Worm (Caenorhabditis elegans) whole organism, young adult: Measurements from ENCODE around the gene F47B8.3.

ENCODE experiments used
- F49E8.2 ChIP-seq: sonication (generic microtip); optimal IDR thresholded peaks from 3 replicates; lab custom pipeline; 2017; ENCODE audit warnings: missing genetic modification characterization, mild to moderate bottlenecking, missing compliant biosample characterization, antibody characterized with exemption, moderate library complexity; ENCODE audit not compliant: insufficient read depth
- akir-1 ChIP-seq: fragments of 200-800 bp; sonication (Bioruptor generic); optimal IDR thresholded peaks from 2 replicates; lab custom pipeline; 2018; ENCODE audit warnings: mild to moderate bottlenecking, missing genetic modification characterization, moderate library complexity, missing compliant biosample characterization
- ama-1 ChIP-seq, 3 experiments: fragments of 150-350 bp in 1 of 3; sonication (generic microtip) in 2 of 3; optimal IDR thresholded peaks; 2 replicates each; lab custom pipeline; 2014 to 2018; ENCODE audit warnings: missing biosample characterization in 2 of 3, missing genetic modification characterization in 2 of 3, missing genetic modification reagents in 2 of 3
- athp-1 ChIP-seq: sonication (generic microtip); optimal IDR thresholded peaks from 2 replicates; lab custom pipeline; 2017; ENCODE audit warnings: mild to moderate bottlenecking, missing genetic modification characterization, missing compliant biosample characterization
- fkh-3 ChIP-seq: sonication (generic microtip); optimal IDR thresholded peaks from 2 replicates; lab custom pipeline; 2016; ENCODE audit warnings: mild to moderate bottlenecking, missing genetic modification characterization, missing compliant biosample characterization
- lin-54 ChIP-seq: fragments of 200-800 bp; sonication (Bioruptor generic); optimal IDR thresholded peaks from 2 replicates; lab custom pipeline; 2018; ENCODE audit warnings: mild to moderate bottlenecking, missing genetic modification characterization, missing compliant biosample characterization
- lsy-27 ChIP-seq: sonication (generic microtip); optimal IDR thresholded peaks from 2 replicates; lab custom pipeline; 2017; ENCODE audit warnings: missing genetic modification characterization, mild to moderate bottlenecking, missing compliant biosample characterization, antibody characterized with exemption, missing genotype, borderline replicate concordance; ENCODE audit not compliant: insufficient read depth
- mel-28 ChIP-seq: sonication (generic microtip); optimal IDR thresholded peaks from 2 replicates; lab custom pipeline; 2016; ENCODE audit warnings: borderline replicate concordance, mild to moderate bottlenecking, missing genetic modification characterization, missing compliant biosample characterization
- nfya-2 ChIP-seq: fragments of 200-800 bp; sonication (Bioruptor generic); IDR thresholded peaks from 2 replicates; pipeline ENCODE4 v1.3.6; 2022; ENCODE audit warnings: missing genetic modification reagents, missing genetic modification characterization, missing compliant biosample characterization
- nfyb-1 ChIP-seq: fragments of 200-800 bp; sonication (Bioruptor generic); IDR thresholded peaks from 2 replicates; pipeline ENCODE4 v1.3.6; 2022; ENCODE audit warnings: missing genetic modification reagents, missing genetic modification characterization, missing compliant biosample characterization
- pha-4 ChIP-seq: fragments of 150-350 bp; sonication (generic microtip); optimal IDR thresholded peaks from 2 replicates; lab custom pipeline; 2014; ENCODE audit warnings: missing biosample characterization, missing genetic modification reagents, missing genetic modification characterization
- snpc-4 ChIP-seq, 5 experiments: fragments of 150-350 bp in 1 of 5; sonication (generic microtip) in 4 of 5; optimal IDR thresholded peaks; 2 replicates each; lab custom pipeline; 2014 to 2018; ENCODE audit warnings: missing genetic modification characterization in 5 of 5, missing biosample characterization in 3 of 5, antibody characterized with exemption in 2 of 5, mild to moderate bottlenecking in 2 of 5, missing compliant biosample characterization in 2 of 5, missing genotype in 2 of 5, moderate library complexity in 2 of 5, missing genetic modification reagents in 1 of 5
- ztf-6 ChIP-seq: fragments of 200-800 bp; sonication (Bioruptor generic); IDR thresholded peaks from 2 replicates; pipeline ENCODE4 v1.3.6; 2022; ENCODE audit warnings: missing genetic modification reagents, missing genetic modification characterization, missing compliant biosample characterization

- TF ChIP-seq nfya-2 (GFP tag; lab: Robert Waterston, UW): no peak
- no peak for TF ChIP-seq pha-4 (tag; lab: Kevin White, UChicago)
- TF ChIP-seq lin-54 (GFP tag; lab: Kevin White, UChicago): no peak
- TF ChIP-seq ama-1 (optimal IDR thresholded peaks at IDR 0.05; lab: Kevin White, UChicago): no peak
- no peak for TF ChIP-seq ama-1 (GFP tag; optimal IDR thresholded peaks at IDR 0.05; lab: Kevin White, UChicago)
- TF ChIP-seq fkh-3 (tag; lab: Kevin White, UChicago): no peak
- TF ChIP-seq nfyb-1 (GFP tag; lab: Robert Waterston, UW): no peak
- no peak for TF ChIP-seq lsy-27 (tag; lab: Kevin White, UChicago)
- no peak for TF ChIP-seq snpc-4 (GFP tag; optimal IDR thresholded peaks at IDR 0.05; lab: Kevin White, UChicago)
- TF ChIP-seq snpc-4 (tag; optimal IDR thresholded peaks at IDR 0.05; lab: Kevin White, UChicago): no peak
- TF ChIP-seq mel-28 (tag; lab: Kevin White, UChicago): no peak
- no peak for TF ChIP-seq akir-1 (GFP tag; lab: Kevin White, UChicago)
- no peak for TF ChIP-seq ztf-6 (GFP tag; lab: Robert Waterston, UW)
- TF ChIP-seq F49E8.2: no peak
- TF ChIP-seq athp-1 (tag; lab: Kevin White, UChicago): no peak
Observed at ce11 chrV:14314236-14314635, 8.6 kb downstream of the F47B8.3 start, which contains the start of gene F47B8.1.
